Worm (Caenorhabditis elegans): Measurements from ENCODE around the gene pals-20.

- TF ChIP-seq nhr-237 (tag; optimal IDR thresholded peaks at IDR 0.05) (no peak), nhr-77 (tag; optimal IDR thresholded peaks at IDR 0.05) (no peak)
Observed at ce11 chrIII:1383483-1383882, 4.6 kb downstream of the pals-20 start.
